Worm (Caenorhabditis elegans) whole organism, L3 larva: Measurements from ENCODE around the gene M70.2.

ENCODE experiments used
- R02D3.7 ChIP-seq: fragments of 150-350 bp; optimal IDR thresholded peaks from 2 replicates; lab custom pipeline; 2014; ENCODE audit warnings: missing biosample characterization, missing genetic modification characterization
- ZK546.5 ChIP-seq: sonication (generic microtip); optimal IDR thresholded peaks from 2 replicates; lab custom pipeline; 2017; ENCODE audit warnings: missing biosample characterization, missing genetic modification characterization
- aly-2 ChIP-seq: fragments of 150-350 bp; optimal IDR thresholded peaks from 2 replicates; lab custom pipeline; 2014; ENCODE audit warnings: missing biosample characterization, missing genetic modification characterization
- ceh-28 ChIP-seq: fragments of 150-350 bp; optimal IDR thresholded peaks from 2 replicates; lab custom pipeline; 2014; ENCODE audit warnings: missing biosample characterization, missing genetic modification reagents, missing genetic modification characterization
- ceh-82 ChIP-seq: fragments of 150-350 bp; optimal IDR thresholded peaks from 2 replicates; lab custom pipeline; 2014; ENCODE audit warnings: missing biosample characterization, missing genetic modification characterization
- ceh-9 ChIP-seq: sonication (generic microtip); optimal IDR thresholded peaks from 2 replicates; lab custom pipeline; 2018; ENCODE audit warnings: missing biosample characterization, missing genetic modification characterization
- daf-12 ChIP-seq: fragments of 150-350 bp; optimal IDR thresholded peaks from 2 replicates; lab custom pipeline; 2014; ENCODE audit warnings: missing biosample characterization, missing genetic modification reagents, missing genetic modification characterization
- egl-27 ChIP-seq: sonication (generic microtip); optimal IDR thresholded peaks from 4 replicates; lab custom pipeline; 2017; ENCODE audit warnings: missing biosample characterization, missing genetic modification reagents, missing genetic modification characterization
- egl-5 ChIP-seq: fragments of 150-350 bp; optimal IDR thresholded peaks from 2 replicates; lab custom pipeline; 2017; ENCODE audit warnings: missing biosample characterization, missing genetic modification reagents, missing genetic modification characterization, inconsistent platforms
- elt-2 ChIP-seq: sonication (generic microtip); optimal IDR thresholded peaks from 2 replicates; lab custom pipeline; 2016; ENCODE audit warnings: missing genetic modification reagents, mild to moderate bottlenecking, missing genetic modification characterization, missing compliant biosample characterization
- elt-3 ChIP-seq, 3 experiments: fragments of 150-350 bp in 1 of 3; sonication (generic microtip) in 2 of 3; optimal IDR thresholded peaks; 2 replicates in 2 of 3; 4 replicates in 1 of 3; lab custom pipeline; 2014 to 2017; ENCODE audit warnings: missing biosample characterization in 3 of 3, missing genetic modification characterization in 3 of 3
- eor-1 ChIP-seq, 2 experiments: fragments of 150-350 bp; optimal IDR thresholded peaks; 2 replicates each; lab custom pipeline; 2014 to 2018; ENCODE audit warnings: missing biosample characterization in 2 of 2, missing genetic modification characterization in 2 of 2
- fkh-10 ChIP-seq: sonication (generic microtip); optimal IDR thresholded peaks from 2 replicates; lab custom pipeline; 2017; ENCODE audit warnings: missing biosample characterization, missing genetic modification reagents, missing genetic modification characterization
- fkh-2 ChIP-seq: fragments of 150-350 bp; optimal IDR thresholded peaks from 2 replicates; lab custom pipeline; 2014; ENCODE audit warnings: missing biosample characterization, missing genetic modification reagents, missing genetic modification characterization
- fos-1 ChIP-seq: fragments of 150-350 bp; optimal IDR thresholded peaks from 2 replicates; lab custom pipeline; 2014; ENCODE audit warnings: missing biosample characterization, missing genetic modification characterization
- jun-1 ChIP-seq: fragments of 150-350 bp; optimal IDR thresholded peaks from 2 replicates; lab custom pipeline; 2014; ENCODE audit warnings: missing biosample characterization, missing genetic modification reagents, missing genetic modification characterization
- lin-15B ChIP-seq: fragments of 150-350 bp; optimal IDR thresholded peaks from 2 replicates; lab custom pipeline; 2014; ENCODE audit warnings: missing biosample characterization, missing genetic modification characterization
- lin-39 ChIP-seq: fragments of 150-350 bp; optimal IDR thresholded peaks from 2 replicates; lab custom pipeline; 2018; ENCODE audit warnings: missing biosample characterization, missing genetic modification reagents, missing genetic modification characterization
- lsy-12 ChIP-seq: sonication (generic microtip); optimal IDR thresholded peaks from 2 replicates; lab custom pipeline; 2016; ENCODE audit warnings: mild to moderate bottlenecking, missing genetic modification characterization, missing compliant biosample characterization
- mdl-1 ChIP-seq: fragments of 150-350 bp; optimal IDR thresholded peaks from 2 replicates; lab custom pipeline; 2014; ENCODE audit warnings: missing biosample characterization, missing genetic modification characterization
- mml-1 ChIP-seq: fragments of 150-350 bp; sonication (generic microtip); optimal IDR thresholded peaks from 3 replicates; lab custom pipeline; 2014; ENCODE audit warnings: missing biosample characterization, missing genetic modification characterization
- nfya-1 ChIP-seq: sonication (generic microtip); optimal IDR thresholded peaks from 2 replicates; lab custom pipeline; 2017; ENCODE audit warnings: missing genetic modification characterization, mild to moderate bottlenecking, missing compliant biosample characterization, antibody characterized with exemption, moderate library complexity; ENCODE audit not compliant: insufficient read depth
- nhr-23 ChIP-seq: fragments of 150-350 bp; optimal IDR thresholded peaks from 2 replicates; lab custom pipeline; 2014; ENCODE audit warnings: missing biosample characterization, missing genetic modification reagents, missing genetic modification characterization
- nhr-237 ChIP-seq: fragments of 150-350 bp; optimal IDR thresholded peaks from 2 replicates; lab custom pipeline; 2014; ENCODE audit warnings: missing biosample characterization, missing genetic modification characterization
- nhr-25 ChIP-seq: sonication (generic microtip); optimal IDR thresholded peaks from 2 replicates; lab custom pipeline; 2017; ENCODE audit warnings: missing biosample characterization, missing genetic modification characterization
- nhr-28 ChIP-seq: fragments of 150-350 bp; optimal IDR thresholded peaks from 2 replicates; lab custom pipeline; 2014; ENCODE audit warnings: missing biosample characterization, missing genetic modification characterization
- nhr-43 ChIP-seq: sonication (generic microtip); optimal IDR thresholded peaks from 2 replicates; lab custom pipeline; 2016; ENCODE audit warnings: mild to moderate bottlenecking, missing genetic modification characterization, missing compliant biosample characterization; ENCODE audit not compliant: poor library complexity, severe bottlenecking
- nhr-67 ChIP-seq: fragments of 150-350 bp; optimal IDR thresholded peaks from 2 replicates; lab custom pipeline; 2014; ENCODE audit warnings: missing biosample characterization, missing genetic modification characterization
- nhr-76 ChIP-seq: fragments of 150-350 bp; sonication (generic microtip); optimal IDR thresholded peaks from 5 replicates; lab custom pipeline; 2014; ENCODE audit warnings: missing biosample characterization, missing genetic modification characterization
- nhr-77 ChIP-seq: fragments of 150-350 bp; optimal IDR thresholded peaks from 2 replicates; lab custom pipeline; 2014; ENCODE audit warnings: missing biosample characterization, missing genetic modification characterization
- pha-4 ChIP-seq: fragments of 150-350 bp; optimal IDR thresholded peaks from 2 replicates; lab custom pipeline; 2014; ENCODE audit warnings: missing biosample characterization, missing genetic modification reagents, missing genetic modification characterization
- pqm-1 ChIP-seq: fragments of 150-350 bp; optimal IDR thresholded peaks from 2 replicates; lab custom pipeline; 2017; ENCODE audit warnings: missing biosample characterization, missing genetic modification characterization, inconsistent platforms
- sea-2 ChIP-seq: fragments of 150-350 bp; sonication (generic microtip); optimal IDR thresholded peaks from 4 replicates; lab custom pipeline; 2014; ENCODE audit warnings: missing biosample characterization, missing genetic modification reagents, missing genetic modification characterization
- skn-1 ChIP-seq: fragments of 150-350 bp; optimal IDR thresholded peaks from 2 replicates; lab custom pipeline; 2014; ENCODE audit warnings: missing biosample characterization, missing genetic modification characterization
- tbx-2 ChIP-seq: sonication (generic microtip); optimal IDR thresholded peaks from 2 replicates; lab custom pipeline; 2016; ENCODE audit warnings: mild to moderate bottlenecking, missing genetic modification characterization, missing compliant biosample characterization
- unc-39 ChIP-seq: sonication (generic microtip); optimal IDR thresholded peaks from 4 replicates; lab custom pipeline; 2017; ENCODE audit warnings: missing biosample characterization, missing genetic modification characterization
- unc-62 ChIP-seq: fragments of 150-350 bp; sonication (generic microtip); optimal IDR thresholded peaks from 4 replicates; lab custom pipeline; 2014; ENCODE audit warnings: missing biosample characterization, missing genetic modification reagents, missing genetic modification characterization
- zag-1 ChIP-seq: fragments of 150-350 bp; optimal IDR thresholded peaks from 2 replicates; lab custom pipeline; 2014; ENCODE audit warnings: missing biosample characterization, missing genetic modification characterization

The M70.2 gene

DNA sequence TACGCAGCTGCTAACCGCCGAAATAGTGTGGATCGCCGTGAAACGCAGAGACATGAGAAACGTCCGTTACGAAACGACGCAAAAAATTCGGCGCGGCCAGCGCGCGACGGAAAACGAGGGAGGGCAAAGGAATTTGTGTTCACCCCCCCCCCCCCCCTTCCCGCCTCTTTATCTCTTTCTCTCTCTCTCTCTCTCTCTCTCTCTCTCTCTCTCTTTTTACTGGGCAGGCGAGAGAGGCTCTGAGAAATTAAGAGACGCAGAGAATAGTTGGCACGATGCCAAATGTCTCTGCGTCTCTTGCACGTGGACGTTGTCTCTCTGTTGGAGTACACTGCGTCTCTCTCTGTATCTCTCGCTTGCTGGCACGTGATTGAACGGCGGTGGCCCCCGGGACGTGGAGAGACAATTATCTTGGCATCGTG is 23.5 kb upstream of the M70.2 start (continued):
- TF ChIP-seq sea-2 (GFP tag; lab: Kevin White, UChicago), result peak; percentile 62
- TF ChIP-seq nhr-23 (tag; lab: Kevin White, UChicago), result peak; percentile 98
- peak; percentile 31 for TF ChIP-seq daf-12
- peak; percentile 95 for TF ChIP-seq jun-1 (tag; lab: Kevin White, UChicago)
- peak; percentile 74 for TF ChIP-seq zag-1 (tag; lab: Kevin White, UChicago)
- TF ChIP-seq elt-3 (tag; optimal IDR thresholded peaks at IDR 0.05; lab: Kevin White, UChicago), result peak in 1 of 3 experiments; percentile 70
- TF ChIP-seq ZK546.5 (tag; lab: Kevin White, UChicago), result peak; percentile 55
- peak; percentile 98 for TF ChIP-seq mdl-1 (tag; lab: Kevin White, UChicago)
- peak; percentile 86 for TF ChIP-seq elt-2 (tag; lab: Kevin White, UChicago)
- no peak for TF ChIP-seq fos-1 (tag; lab: Kevin White, UChicago)
- TF ChIP-seq nfya-1, result peak; percentile 96
- TF ChIP-seq pha-4 (tag; lab: Kevin White, UChicago), result peak; percentile 92
- TF ChIP-seq unc-39 (tag; lab: Kevin White, UChicago), result no peak
- TF ChIP-seq fkh-2 (tag; lab: Kevin White, UChicago), result no peak
- TF ChIP-seq nhr-43 (tag; lab: Kevin White, UChicago), result peak; percentile 97
- peak; percentile 87 for TF ChIP-seq R02D3.7 (tag; lab: Kevin White, UChicago)
- peak; percentile 91 for TF ChIP-seq ceh-28
- peak; percentile 97 for TF ChIP-seq lsy-12 (tag; lab: Kevin White, UChicago)
- TF ChIP-seq nhr-67 (tag; lab: Kevin White, UChicago), result no peak
- peak; percentile 96 for TF ChIP-seq tbx-2 (tag; lab: Kevin White, UChicago)
- TF ChIP-seq eor-1 (tag; optimal IDR thresholded peaks at IDR 0.05; lab: Kevin White, UChicago), result peak in 1 of 2 experiments; percentile 72
- TF ChIP-seq ceh-82, result peak; percentile 73
- TF ChIP-seq nhr-25, result peak; percentile 98
- TF ChIP-seq nhr-77 (tag; lab: Kevin White, UChicago), result peak; percentile 89
- TF ChIP-seq egl-5 (tag; lab: Kevin White, UChicago), result peak; percentile 56
- peak; percentile 83 for TF ChIP-seq lin-39 (tag; lab: Kevin White, UChicago)

DNA sequence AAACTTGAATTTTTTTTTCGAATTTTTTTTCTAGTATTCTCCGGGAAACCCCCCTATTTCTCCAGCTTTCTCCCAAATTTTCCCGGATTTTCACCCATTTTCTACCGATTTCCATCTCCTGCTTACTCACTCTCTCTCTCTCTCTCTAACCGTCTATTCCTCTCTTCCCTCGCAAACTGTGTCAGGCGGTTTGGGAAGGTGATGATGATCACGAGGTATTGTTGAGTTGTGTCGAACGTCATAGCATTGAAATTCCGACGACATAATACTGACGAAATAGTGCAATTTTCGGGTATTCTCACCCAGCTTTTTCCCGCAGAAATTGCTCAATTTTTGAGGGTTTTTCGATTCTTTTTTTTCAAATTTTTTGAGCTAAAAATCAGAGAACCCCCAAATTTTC is 22.7 kb upstream of the M70.2 start:
- TF ChIP-seq nhr-77 (tag; lab: Kevin White, UChicago) (no peak), jun-1 (tag; lab: Kevin White, UChicago) (peak; percentile 32), mml-1 (no peak), unc-62 (no peak), egl-27 (tag; lab: Kevin White, UChicago) (no peak), pha-4 (tag; lab: Kevin White, UChicago) (peak; percentile 82), elt-2 (tag; lab: Kevin White, UChicago) (peak; percentile 37), nfya-1 (peak; percentile 5), skn-1 (tag; lab: Kevin White, UChicago) (peak; percentile 61), nhr-23 (tag; lab: Kevin White, UChicago) (peak; percentile 50), lin-15B (no peak), nhr-237 (tag; lab: Kevin White, UChicago) (no peak), nhr-25 (peak; percentile 21), egl-5 (tag; lab: Kevin White, UChicago) (peak; percentile 49), fkh-10 (GFP tag; lab: Kevin White, UChicago) (no peak), pqm-1 (tag; lab: Kevin White, UChicago) (peak; percentile 31)

DNA sequence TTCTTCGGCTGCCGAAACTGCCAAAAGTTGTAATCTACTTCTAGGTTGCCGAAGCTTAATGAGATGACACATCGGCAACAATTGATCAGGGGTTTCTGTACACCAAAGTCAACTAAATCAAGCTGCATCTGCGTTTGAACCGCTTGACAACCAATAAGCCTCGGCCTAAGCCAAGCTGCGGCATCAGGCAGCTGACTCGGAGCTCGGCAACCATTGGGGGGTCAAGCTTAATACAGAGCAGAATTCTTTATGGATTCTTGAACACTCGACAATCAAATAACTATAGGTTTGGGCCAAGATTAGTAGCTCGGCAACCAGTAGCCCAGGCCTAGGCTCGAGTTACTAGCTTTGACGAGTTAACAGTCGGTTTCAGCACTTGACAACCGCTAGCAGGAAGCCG is 21.9 kb upstream of the M70.2 start:
- TF ChIP-seq nhr-28 (tag; lab: Kevin White, UChicago), result no peak
- TF ChIP-seq nhr-43 (tag; lab: Kevin White, UChicago), result no peak
- TF ChIP-seq tbx-2 (tag; lab: Kevin White, UChicago), result no peak
- TF ChIP-seq zag-1 (tag; lab: Kevin White, UChicago), result no peak
- TF ChIP-seq ZK546.5 (tag; lab: Kevin White, UChicago), result no peak
- TF ChIP-seq pqm-1 (tag; lab: Kevin White, UChicago), result no peak
- no peak for TF ChIP-seq fos-1 (tag; lab: Kevin White, UChicago)
- TF ChIP-seq R02D3.7 (tag; lab: Kevin White, UChicago), result no peak
- no peak for TF ChIP-seq nhr-76 (tag; lab: Kevin White, UChicago)
- TF ChIP-seq ceh-9, result no peak
- no peak for TF ChIP-seq fkh-10 (GFP tag; lab: Kevin White, UChicago)
- TF ChIP-seq aly-2 (tag; lab: Kevin White, UChicago), result no peak
- TF ChIP-seq eor-1 (tag; optimal IDR thresholded peaks at IDR 0.05; lab: Kevin White, UChicago), result no peak
- no peak for TF ChIP-seq nhr-23 (tag; lab: Kevin White, UChicago)
